Fruit fly (Drosophila melanogaster): ENCODE data around the gene CG9853.

CG9853 gene

DNA sequence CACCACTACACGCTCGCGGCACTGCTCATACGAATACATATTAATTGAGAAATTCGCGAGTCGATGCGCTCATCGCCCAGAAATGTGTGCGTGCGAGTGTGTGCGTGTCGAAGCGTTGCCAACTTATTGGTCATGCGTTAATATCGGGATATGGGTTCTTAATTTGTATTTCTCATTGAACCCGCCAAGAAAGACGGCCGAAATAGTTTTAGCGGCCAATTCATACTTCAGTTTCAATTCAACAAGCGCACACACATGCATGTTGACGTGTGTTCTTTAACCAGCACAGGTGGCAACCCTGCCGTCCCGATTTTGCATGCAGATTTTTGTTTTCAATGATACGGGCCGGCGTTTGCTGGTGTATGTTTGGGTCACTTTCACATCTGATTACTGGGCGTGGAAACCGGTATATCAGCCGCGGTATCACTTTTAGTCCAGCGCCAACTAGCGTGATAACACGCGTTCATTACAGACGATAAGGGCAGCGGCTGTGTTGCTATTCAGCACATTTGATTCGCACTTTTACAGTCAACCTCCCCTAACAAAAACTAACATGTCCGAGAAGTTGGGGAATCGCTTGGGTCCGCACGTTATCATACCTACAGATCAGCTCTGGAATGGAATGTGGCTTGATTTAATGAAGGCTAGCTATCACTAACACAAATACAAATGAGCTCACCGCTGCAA is 2.0 kb upstream of the CG9853 start (continued):
- peak; percentile 22; the same call in 1 of the 2 replicates for TF ChIP-seq CG32532 (GFP tag; IDR thresholded peaks at IDR 0.05)
- no peak for TF ChIP-seq Optix (GFP tag; IDR thresholded peaks at IDR 0.05)
- TF ChIP-seq CG12391 (tag; optimal IDR thresholded peaks at IDR 0.05) = peak; percentile 16
- TF ChIP-seq CG14014 (GFP tag; IDR thresholded peaks at IDR 0.05) = no peak
- peak; percentile 22; the same call in 1 of the 3 replicates for TF ChIP-seq ci (GFP tag; IDR thresholded peaks at IDR 0.05)
- no peak for TF ChIP-seq CG18764 (GFP tag; optimal IDR thresholded peaks at IDR 0.05)
- no peak for TF ChIP-seq wdn (GFP tag; IDR thresholded peaks at IDR 0.05)
- TF ChIP-seq GATAe (GFP tag; conservative IDR thresholded peaks at IDR 0.05) = peak; percentile 54
- no peak for TF ChIP-seq CG31441 (GFP tag; IDR thresholded peaks at IDR 0.05)
- no peak for TF ChIP-seq CG15011 (GFP tag; optimal IDR thresholded peaks at IDR 0.05)
- TF ChIP-seq mirr (GFP tag; optimal IDR thresholded peaks at IDR 0.05) = peak; percentile 37
- no peak for TF ChIP-seq eve (GFP tag; optimal IDR thresholded peaks at IDR 0.05)
- no peak for TF ChIP-seq Nf-YB (GFP tag; optimal IDR thresholded peaks at IDR 0.05)
- peak; percentile 26 for TF ChIP-seq ERR (GFP tag; optimal IDR thresholded peaks at IDR 0.05)
- no peak for TF ChIP-seq NC2β (GFP tag; optimal IDR thresholded peaks at IDR 0.05)
- no peak for TF ChIP-seq CG4820 (GFP tag; optimal IDR thresholded peaks at IDR 0.05)
- TF ChIP-seq Nf-YA (GFP tag; IDR thresholded peaks at IDR 0.05) = 0 out of 2 replicates have a peak, but pooled peaks have one; percentile 13
- TF ChIP-seq CG5245 (GFP tag; optimal IDR thresholded peaks at IDR 0.05) = no peak
- no peak for TF ChIP-seq CG1024 (GFP tag; IDR thresholded peaks at IDR 0.05)
- no peak for TF ChIP-seq CG12659 (GFP tag; optimal IDR thresholded peaks at IDR 0.05)
- TF ChIP-seq CG33557 (GFP tag; optimal IDR thresholded peaks at IDR 0.05) = no peak
- no peak for TF ChIP-seq aop (GFP tag; IDR thresholded peaks at IDR 0.05)
- TF ChIP-seq Ada2b (GFP tag; IDR thresholded peaks at IDR 0.05) = no peak
- no peak for TF ChIP-seq Dref (GFP tag; IDR thresholded peaks at IDR 0.05)
- no peak for TF ChIP-seq pum (GFP tag; optimal IDR thresholded peaks at IDR 0.05)
- peak; percentile 44; the same call in 1 of the 2 replicates for TF ChIP-seq slbo (GFP tag; IDR thresholded peaks at IDR 0.05)
- no peak for TF ChIP-seq Gug (GFP tag; IDR thresholded peaks at IDR 0.05)
- TF ChIP-seq lbe (GFP tag; optimal IDR thresholded peaks at IDR 0.05) = no peak
- TF ChIP-seq repo (GFP tag; optimal IDR thresholded peaks at IDR 0.05) = no peak
- TF ChIP-seq Dip3 (GFP tag; optimal IDR thresholded peaks at IDR 0.05) = peak; percentile 38
- peak; percentile 45; the same call in 1 of the 3 replicates for TF ChIP-seq zen2 (GFP tag; IDR thresholded peaks at IDR 0.05; ENCODE audit: partially characterized antibody)

DNA sequence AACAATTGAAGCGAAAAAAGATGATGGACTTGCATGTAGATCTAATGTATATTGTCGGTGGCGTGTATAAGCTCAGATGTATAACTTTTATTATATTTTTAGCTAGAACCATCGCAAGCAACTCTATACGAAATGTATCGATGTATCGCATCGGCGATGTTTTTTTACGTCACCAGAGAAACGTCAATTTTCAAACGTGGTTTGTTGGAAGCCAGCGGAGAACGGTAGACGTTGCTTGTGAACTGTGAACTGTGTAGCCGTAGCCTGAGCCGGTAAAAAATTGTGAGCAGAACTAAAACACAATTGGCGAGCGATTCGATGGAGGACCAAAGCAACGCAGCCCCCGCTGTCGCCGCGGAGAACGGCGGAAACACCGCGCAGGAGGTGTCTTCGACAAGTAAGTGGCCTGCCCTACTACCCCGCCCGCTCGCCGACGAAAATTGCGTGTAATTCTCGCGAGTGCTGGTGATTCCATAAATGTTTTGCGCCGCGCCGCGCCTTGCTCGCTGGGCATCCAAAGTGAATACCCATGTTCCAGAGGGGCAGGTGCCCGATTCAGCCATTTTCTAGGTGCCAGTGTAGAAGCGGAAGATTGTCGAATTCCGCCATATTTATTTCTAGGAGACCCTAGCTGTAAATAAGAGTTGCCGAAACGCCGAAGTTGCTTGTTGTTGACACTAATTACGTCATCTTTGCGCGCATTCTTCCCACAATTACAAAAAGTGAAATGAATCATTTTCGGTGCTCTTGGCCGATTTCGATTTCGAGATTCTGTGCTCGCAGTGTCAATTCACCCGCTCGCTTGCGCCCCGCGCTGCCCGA is 1.3 kb upstream of the CG9853 start, which contains the start of gene lost:
Gene lost (plus strand): TSS at position 193 of the 822 bp plus-strand sequence.
- TF ChIP-seq salm (tag; optimal IDR thresholded peaks at IDR 0.05) = no peak
- no peak for TF ChIP-seq al (GFP tag; IDR thresholded peaks at IDR 0.05)
- TF ChIP-seq vvl (GFP tag; IDR thresholded peaks at IDR 0.05) = peak; percentile 56
- peak; percentile 33 for TF ChIP-seq CG3281 (GFP tag; optimal IDR thresholded peaks at IDR 0.05)
- no peak for TF ChIP-seq gcm2 (GFP tag; optimal IDR thresholded peaks at IDR 0.05)
- TF ChIP-seq row (GFP tag; IDR thresholded peaks at IDR 0.05) = peak; percentile 80
- TF ChIP-seq jing (GFP tag; optimal IDR thresholded peaks at IDR 0.05) = no peak
- TF ChIP-seq ttk (GFP tag; IDR thresholded peaks at IDR 0.05) = peak; percentile 25; the same call in 1 of the 2 replicates
- peak; percentile 98; the same call in 2 of the 3 replicates for TF ChIP-seq zen2 (GFP tag; IDR thresholded peaks at IDR 0.05; ENCODE audit: partially characterized antibody)
- TF ChIP-seq bsh (GFP tag; optimal IDR thresholded peaks at IDR 0.05) = no peak
- no peak for TF ChIP-seq Meics (GFP tag; optimal IDR thresholded peaks at IDR 0.05)
- TF ChIP-seq CG16779 (GFP tag; IDR thresholded peaks at IDR 0.05) = no peak; the same call in 1 of the 2 replicates
- peak; percentile 70 for TF ChIP-seq Lhr (GFP tag; optimal IDR thresholded peaks at IDR 0.05)
- no peak for TF ChIP-seq Camta (GFP tag; optimal IDR thresholded peaks at IDR 0.05)
- peak; percentile 28 for TF ChIP-seq CG4617 (GFP tag; optimal IDR thresholded peaks at IDR 0.05; ENCODE audit: borderline replicate concordance)
- TF ChIP-seq fd64A (GFP tag; optimal IDR thresholded peaks at IDR 0.05) = peak; percentile 9
- TF ChIP-seq Atf3 (GFP tag; optimal IDR thresholded peaks at IDR 0.05) = no peak
- TF ChIP-seq br (optimal IDR thresholded peaks at IDR 0.05) = no peak
- TF ChIP-seq tll (GFP tag; optimal IDR thresholded peaks at IDR 0.05) = no peak
- no peak for TF ChIP-seq Stat92E (GFP tag; optimal IDR thresholded peaks at IDR 0.05)

Data from whole organism, embryonic.